Fruit fly (Drosophila melanogaster) ovary, adult (tissue): ENCODE data around the gene mRpS23.

Experiments
- CG17801 ChIP-seq: fragments of 200-800 bp; optimal IDR thresholded peaks from 2 replicates; lab custom pipeline; 2019; ENCODE audit warnings: missing biosample characterization, mild to moderate bottlenecking, missing genetic modification characterization, moderate library complexity; ENCODE audit not compliant: partially characterized antibody

mRpS23 gene

dm6 chr2L:13835002-13835910, at the start of gene mRpS23, which contains the start of gene CenG1A:
Gene mRpS23 (minus strand): TSS chr2L:13835072.
Gene CenG1A (plus strand): TSS chr2L:13835564.
- peak; percentile 100 for TF ChIP-seq CG17801 (GFP tag; lab: Kevin White, UChicago)

DNA sequence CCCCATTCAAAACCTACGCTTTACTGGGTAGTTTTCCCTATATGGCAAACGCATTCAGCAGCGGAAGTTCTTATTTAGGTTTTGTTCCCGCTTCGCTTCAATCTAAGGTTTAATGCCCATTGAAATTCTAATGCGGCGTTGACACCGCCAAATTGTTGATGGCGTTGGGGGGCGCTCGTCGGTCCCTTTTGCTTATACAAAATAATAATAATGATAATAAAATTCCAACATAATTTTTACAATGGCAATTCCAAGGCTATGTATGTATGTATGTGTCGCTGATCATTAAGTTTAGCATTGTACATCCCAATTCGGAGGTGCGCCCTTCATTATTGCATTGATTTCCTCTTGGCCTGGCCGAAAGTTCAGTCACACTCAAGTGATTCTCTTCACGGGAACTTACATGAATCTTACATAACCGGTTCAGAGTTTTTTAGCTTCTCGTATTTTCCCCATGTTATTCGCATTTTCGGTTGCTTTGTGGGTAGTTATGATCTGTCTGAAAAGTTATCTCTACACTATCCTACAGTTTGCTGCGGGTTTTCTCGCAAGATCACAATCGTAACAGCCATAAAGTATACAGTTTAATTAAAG, 49.3 kb upstream of the mRpS23 start:
- no peak for TF ChIP-seq CG17801 (GFP tag; lab: Kevin White, UChicago)

- no peak for TF ChIP-seq CG17801 (GFP tag; lab: Kevin White, UChicago)
These were observed 47.1 kb upstream of the mRpS23 start for dm6 chr2L:13881939-13882338.

DNA sequence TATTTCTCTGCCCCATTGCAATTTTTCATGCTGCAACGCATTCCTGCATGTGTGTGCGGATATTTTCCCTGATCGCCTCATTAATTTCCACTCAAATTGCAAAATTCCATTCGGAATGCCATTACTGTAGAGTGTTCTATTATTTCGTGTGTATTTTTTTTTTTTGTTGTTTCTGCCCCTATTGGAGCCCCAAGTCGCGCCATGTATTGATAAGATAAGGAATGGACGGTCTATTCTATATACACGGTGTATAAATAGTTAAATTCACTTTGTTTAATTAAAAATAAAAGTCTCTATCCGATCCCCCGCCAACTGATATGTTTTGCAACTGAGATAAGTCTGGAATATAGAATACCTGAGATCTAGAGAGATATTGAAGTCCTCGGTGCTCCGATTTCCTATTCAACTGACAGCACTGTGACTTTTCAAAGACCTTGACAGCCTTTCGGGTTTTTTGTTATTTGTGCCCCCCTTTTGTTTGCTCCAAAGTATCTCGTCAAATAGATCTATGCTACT, 46.6 kb upstream of the mRpS23 start:
- no peak for TF ChIP-seq CG17801 (GFP tag; lab: Kevin White, UChicago)

DNA sequence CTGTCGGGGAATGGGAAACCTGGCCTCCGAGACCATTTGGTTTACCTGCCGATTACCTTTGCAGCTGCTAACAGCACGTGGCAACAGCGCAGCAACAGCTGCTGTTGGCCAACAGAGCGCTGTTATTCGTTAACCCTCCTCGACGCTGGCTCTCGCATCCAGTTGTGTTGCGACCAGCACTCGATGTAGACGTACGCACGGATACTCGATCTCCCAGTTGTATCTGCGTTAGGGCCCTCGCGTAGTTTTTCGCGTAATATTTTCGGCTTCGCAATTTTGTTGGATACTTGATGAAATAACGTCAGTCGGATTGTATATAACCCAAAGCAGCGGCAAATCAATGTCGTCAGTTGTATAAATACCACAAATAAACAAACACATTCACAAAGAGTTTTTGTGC, 43.9 kb upstream of the mRpS23 start:
- peak; percentile 54 for TF ChIP-seq CG17801 (GFP tag; lab: Kevin White, UChicago)

DNA sequence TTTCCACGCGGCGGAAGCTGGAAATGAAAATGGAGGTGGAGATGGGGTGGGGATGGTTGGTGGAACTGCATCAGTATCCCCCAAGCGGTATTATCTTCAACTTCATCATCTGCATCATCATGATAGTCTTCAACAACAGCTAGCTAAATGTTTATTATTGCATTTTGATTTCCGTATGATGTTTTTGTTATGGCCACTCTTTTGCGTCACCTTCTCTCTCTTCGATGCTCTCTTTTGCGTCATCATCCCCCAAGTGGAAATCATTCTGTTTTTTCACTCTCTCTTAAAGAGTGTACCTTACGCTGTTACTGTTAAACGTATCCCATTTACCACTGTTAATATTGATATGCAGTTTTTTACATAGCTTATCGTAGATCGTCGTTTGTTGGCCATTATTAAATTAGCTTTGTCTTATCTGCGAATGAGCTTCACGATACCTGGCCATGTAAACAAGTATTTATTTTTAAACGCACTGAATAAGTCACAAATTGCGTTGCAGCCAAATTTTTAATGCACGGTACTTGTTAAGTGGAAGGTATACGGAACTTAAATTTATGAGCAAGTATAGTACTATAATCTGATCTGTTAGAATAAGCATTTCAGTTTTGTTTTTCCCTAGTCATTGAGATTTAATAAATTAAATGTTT, 43.2 kb upstream of the mRpS23 start:
- no peak for TF ChIP-seq CG17801 (GFP tag; lab: Kevin White, UChicago)

DNA sequence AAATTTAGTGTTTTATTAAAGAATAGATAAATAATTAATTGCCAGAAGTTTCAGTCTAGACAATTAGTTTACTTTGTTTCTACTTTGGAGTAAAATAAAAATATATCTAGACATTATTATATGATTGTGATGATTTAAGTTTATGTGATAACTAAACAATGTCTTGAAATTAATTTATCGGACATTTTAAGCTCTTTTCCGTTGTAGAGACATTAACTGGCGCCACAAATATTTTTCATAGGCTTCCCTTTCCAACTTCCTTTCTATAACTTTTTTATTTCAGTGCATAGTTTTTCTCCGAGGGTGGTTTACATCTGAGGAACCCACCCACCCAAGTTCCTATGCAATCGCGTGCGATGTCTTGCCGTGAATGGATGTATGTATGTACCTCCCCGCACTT, 41.8 kb upstream of the mRpS23 start:
- no peak for TF ChIP-seq CG17801 (GFP tag; lab: Kevin White, UChicago)

- TF ChIP-seq CG17801 (GFP tag; lab: Kevin White, UChicago): no peak
These were observed 38.3 kb upstream of the mRpS23 start for dm6 chr2L:13873147-13873546.

DNA sequence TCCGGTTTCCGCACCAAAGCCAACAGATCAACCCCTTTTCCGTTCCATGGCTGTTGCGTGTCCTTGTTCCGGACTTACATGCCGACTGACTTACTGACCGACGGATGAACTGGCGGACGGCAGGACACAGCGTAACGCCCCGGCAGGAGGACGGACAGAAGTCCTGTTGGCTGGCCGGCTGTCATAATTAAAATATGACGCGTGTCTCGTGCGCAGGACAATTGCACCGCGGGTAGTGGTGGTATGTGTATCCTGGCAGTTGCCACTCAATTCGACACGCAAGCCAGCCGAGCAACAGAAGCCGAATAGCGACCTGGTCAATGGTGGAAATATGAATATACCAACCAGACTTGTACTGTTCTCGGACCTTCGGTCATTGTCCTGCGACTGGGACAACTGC, 34.5 kb upstream of the mRpS23 start:
- TF ChIP-seq CG17801 (GFP tag; lab: Kevin White, UChicago): no peak

DNA sequence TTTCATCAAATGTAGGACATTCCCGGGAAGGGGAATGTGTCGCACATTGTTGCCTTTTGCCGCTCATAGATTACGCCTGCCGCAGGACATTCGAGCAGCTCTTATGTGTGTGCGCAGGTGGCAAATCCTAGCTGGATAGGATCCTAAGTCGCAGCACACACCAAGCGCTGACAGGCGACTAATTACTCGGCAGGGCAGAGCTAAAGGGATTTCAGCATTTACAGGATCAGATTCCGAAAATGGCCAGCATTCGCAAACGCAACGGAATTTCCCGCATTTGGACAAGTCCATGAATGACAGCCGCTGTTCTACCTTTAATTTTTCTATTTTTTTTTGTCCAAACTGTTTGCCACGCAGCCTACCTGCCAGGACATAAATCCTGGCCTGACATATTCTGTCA, 32.8 kb upstream of the mRpS23 start:
- TF ChIP-seq CG17801 (GFP tag; lab: Kevin White, UChicago): no peak

DNA sequence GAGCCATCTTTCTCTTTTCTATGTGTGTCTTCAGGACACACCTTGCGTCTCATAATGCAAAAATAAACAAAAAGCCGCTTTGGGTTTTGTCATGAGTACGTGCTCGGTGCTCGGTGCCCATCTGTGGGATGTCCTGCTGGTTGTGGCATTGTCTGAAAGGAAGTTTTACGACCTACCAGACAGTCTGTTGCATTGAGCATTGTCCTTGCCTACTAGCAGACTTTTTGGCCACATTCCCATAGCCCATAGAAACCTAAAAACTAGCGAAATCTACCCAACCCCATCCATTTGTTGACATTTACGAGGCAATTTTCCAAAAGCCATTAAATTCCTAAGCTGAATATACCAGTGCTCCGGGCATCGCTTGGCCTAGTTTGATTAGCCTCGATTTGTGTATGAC, 16.2 kb upstream of the mRpS23 start:
- no peak for TF ChIP-seq CG17801 (GFP tag; lab: Kevin White, UChicago)

DNA sequence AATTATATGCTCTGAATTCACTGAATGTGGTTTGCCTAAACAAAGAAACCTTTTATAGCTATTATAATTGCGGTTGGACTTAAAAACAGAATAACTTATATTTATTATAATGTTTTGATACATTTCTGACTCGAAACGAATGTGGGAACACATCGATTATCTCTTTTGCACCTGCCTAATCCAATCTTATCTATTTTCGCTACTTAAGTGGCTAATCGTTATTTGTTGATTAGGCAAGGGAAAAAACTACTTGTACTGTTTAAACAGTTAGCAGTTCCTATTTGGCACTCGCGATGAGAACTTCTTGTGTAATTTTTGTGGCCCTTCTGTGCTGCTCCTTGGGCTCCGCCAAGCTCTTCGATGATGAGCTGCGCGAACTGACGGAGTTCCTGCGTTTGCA, 14.3 kb upstream of the mRpS23 start, which contains the start of gene CG7968:
TSS of gene CG7968 (plus strand) at position 276 of the 400 bp plus-strand sequence.
- TF ChIP-seq CG17801 (GFP tag; lab: Kevin White, UChicago): no peak

DNA sequence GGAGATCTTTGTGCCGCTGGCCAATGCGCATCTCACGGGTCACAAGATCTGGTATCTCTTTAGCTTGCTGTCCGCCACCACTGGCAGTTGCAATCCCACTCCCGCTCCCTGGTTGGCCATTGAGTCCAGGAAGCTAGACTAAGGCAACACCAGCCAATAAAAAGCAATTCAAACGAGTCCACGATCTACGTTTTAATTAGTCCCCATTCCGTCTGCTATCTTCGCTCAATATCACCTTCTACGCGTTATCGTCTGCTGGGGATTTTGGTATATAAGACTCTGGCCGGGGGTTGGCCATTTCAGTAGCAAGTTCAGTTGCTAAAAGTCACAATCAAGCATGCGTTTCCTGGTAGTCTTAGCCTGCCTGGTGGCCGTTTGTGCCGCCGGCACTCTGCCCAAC, 12.8 kb upstream of the mRpS23 start, which contains the start of gene CG7953:
TSS of gene CG7953 (plus strand) at position 301 of the 400 bp plus-strand sequence.
- no peak for TF ChIP-seq CG17801 (GFP tag; lab: Kevin White, UChicago)

dm6 chr2L:13846239-13846802, 11.4 kb upstream of the mRpS23 start, which contains the start of gene CG7916:
Gene CG7916 (plus strand): TSS chr2L:13846752.
- TF ChIP-seq CG17801 (GFP tag; lab: Kevin White, UChicago): no peak

dm6 chr2L:13845178-13845577, 10.3 kb upstream of the mRpS23 start, which contains the start of gene CG8997:
Gene CG8997 (minus strand): TSS chr2L:13845325.
- TF ChIP-seq CG17801 (GFP tag; lab: Kevin White, UChicago): no peak
